Fruit fly (Drosophila melanogaster) whole organism, prepupa: Measurements from ENCODE around the gene Nfs1.

Experiments used
- Blimp-1 ChIP-seq: fragments of 200-800 bp; sonication (Bioruptor generic); optimal IDR thresholded peaks from 3 replicates; lab custom pipeline; 2017; ENCODE audit warnings: missing biosample characterization, missing genetic modification characterization, mild to moderate bottlenecking, moderate library complexity, missing genetic modification reagents
- CG10669 ChIP-seq: fragments of 200-800 bp; sonication (Bioruptor generic); optimal IDR thresholded peaks from 3 replicates; lab custom pipeline; 2018; ENCODE audit warnings: missing biosample characterization, mild to moderate bottlenecking, missing genetic modification characterization, moderate library complexity
- CG11294 ChIP-seq: fragments of 200-800 bp; sonication (Bioruptor generic); IDR thresholded peaks from 2 replicates; pipeline ENCODE4 v1.3.6; 2022; ENCODE audit warnings: missing biosample characterization, missing genetic modification characterization
- CG11762 ChIP-seq: fragments of 200-800 bp; sonication (Bioruptor generic); optimal IDR thresholded peaks from 3 replicates; lab custom pipeline; 2016; ENCODE audit warnings: missing biosample characterization, missing genetic modification characterization; ENCODE audit not compliant: insufficient read depth
- CG11902 ChIP-seq: fragments of 200-800 bp; sonication (Bioruptor generic); optimal IDR thresholded peaks from 3 replicates; lab custom pipeline; 2016; ENCODE audit warnings: missing biosample characterization, missing genetic modification characterization
- CG15336 ChIP-seq: fragments of 200-800 bp; sonication (Bioruptor generic); IDR thresholded peaks from 2 replicates; pipeline ENCODE4 v1.3.6; 2022; ENCODE audit warnings: missing biosample characterization, missing genetic modification characterization
- CG1621 ChIP-seq: fragments of 200-800 bp; sonication (Bioruptor generic); optimal IDR thresholded peaks from 3 replicates; lab custom pipeline; 2018; ENCODE audit warnings: missing biosample characterization, mild to moderate bottlenecking, missing genetic modification characterization
- CG16779 ChIP-seq: fragments of 200-800 bp; sonication (Bioruptor generic); optimal IDR thresholded peaks from 3 replicates; lab custom pipeline; 2017; ENCODE audit warnings: missing biosample characterization, mild to moderate bottlenecking, missing genetic modification characterization
- CG3919 ChIP-seq: fragments of 200-800 bp; sonication (Bioruptor generic); optimal IDR thresholded peaks from 3 replicates; lab custom pipeline; 2016; ENCODE audit warnings: missing biosample characterization, missing genetic modification characterization
- CG4318 ChIP-seq: fragments of 200-800 bp; sonication (Bioruptor generic); optimal IDR thresholded peaks from 3 replicates; lab custom pipeline; 2017; ENCODE audit warnings: missing biosample characterization, mild to moderate bottlenecking, missing genetic modification characterization
- CG6276 ChIP-seq: fragments of 200-800 bp; sonication (Bioruptor generic); optimal IDR thresholded peaks from 2 replicates; lab custom pipeline; 2017; ENCODE audit warnings: missing biosample characterization, mild to moderate bottlenecking, missing genetic modification characterization
- CG6792 ChIP-seq: fragments of 200-800 bp; sonication (Bioruptor generic); optimal IDR thresholded peaks from 3 replicates; lab custom pipeline; 2016; ENCODE audit warnings: missing biosample characterization, missing genetic modification characterization
- CG6808 ChIP-seq: fragments of 200-800 bp; sonication (Bioruptor generic); optimal IDR thresholded peaks from 3 replicates; lab custom pipeline; 2017; ENCODE audit warnings: missing biosample characterization, missing genetic modification characterization, mild to moderate bottlenecking, moderate library complexity, missing genetic modification reagents
- CG6854 ChIP-seq: fragments of 200-800 bp; sonication (Bioruptor generic); optimal IDR thresholded peaks from 2 replicates; lab custom pipeline; 2017; ENCODE audit warnings: missing biosample characterization, mild to moderate bottlenecking, missing genetic modification characterization
- CG7368 ChIP-seq: fragments of 200-800 bp; sonication (Bioruptor generic); optimal IDR thresholded peaks from 3 replicates; lab custom pipeline; 2016; ENCODE audit warnings: missing biosample characterization, missing genetic modification characterization
- CG8119 ChIP-seq: fragments of 200-800 bp; sonication (Bioruptor generic); IDR thresholded peaks from 3 replicates; pipeline ENCODE4 v1.3.6; 2022; ENCODE audit warnings: missing biosample characterization, missing genetic modification characterization
- CG8319 ChIP-seq: fragments of 200-800 bp; sonication (Bioruptor generic); optimal IDR thresholded peaks from 3 replicates; lab custom pipeline; 2016; ENCODE audit warnings: missing biosample characterization, missing genetic modification characterization
- CG8632 ChIP-seq: fragments of 200-800 bp; sonication (Bioruptor generic); optimal IDR thresholded peaks from 3 replicates; lab custom pipeline; 2016; ENCODE audit warnings: missing biosample characterization, missing genetic modification characterization
- Eip75B ChIP-seq: fragments of 200-800 bp; sonication (Bioruptor generic); optimal IDR thresholded peaks from 3 replicates; lab custom pipeline; 2016; ENCODE audit warnings: missing biosample characterization, missing genetic modification characterization
- Eip78C ChIP-seq: fragments of 200-800 bp; sonication (Bioruptor generic); peaks from one replicate; lab custom pipeline; 2016; ENCODE audit warnings: missing biosample characterization, missing genetic modification characterization
- Eip93F ChIP-seq: fragments of 200-800 bp; sonication (Bioruptor generic); optimal IDR thresholded peaks from 2 replicates; lab custom pipeline; 2016; ENCODE audit warnings: missing biosample characterization, mild to moderate bottlenecking, missing genetic modification characterization
- Ets21C ChIP-seq: fragments of 200-800 bp; sonication (Bioruptor generic); optimal IDR thresholded peaks from 3 replicates; lab custom pipeline; 2016; ENCODE audit warnings: missing biosample characterization, missing genetic modification characterization
- Gug ChIP-seq: fragments of 200-800 bp; sonication (Bioruptor generic); IDR thresholded peaks from 2 replicates; pipeline ENCODE4 v1.3.6; 2022; ENCODE audit warnings: missing biosample characterization, missing genetic modification characterization
- Hr38 ChIP-seq: sonication (Bioruptor generic); optimal IDR thresholded peaks from 2 replicates; lab custom pipeline; 2016; ENCODE audit warnings: missing biosample characterization, missing genetic modification characterization
- Hr4 ChIP-seq: fragments of 200-800 bp; sonication (Bioruptor generic); optimal IDR thresholded peaks from 3 replicates; lab custom pipeline; 2016; ENCODE audit warnings: missing biosample characterization, missing genetic modification characterization
- Lpt ChIP-seq: fragments of 200-800 bp; sonication (Bioruptor generic); optimal IDR thresholded peaks from 3 replicates; lab custom pipeline; 2016; ENCODE audit warnings: missing biosample characterization, missing genetic modification characterization
- Met ChIP-seq: fragments of 200-800 bp; sonication (Bioruptor generic); optimal IDR thresholded peaks from 3 replicates; lab custom pipeline; 2016; ENCODE audit warnings: missing biosample characterization, missing genetic modification characterization
- OdsH ChIP-seq: fragments of 200-800 bp; sonication (Bioruptor generic); optimal IDR thresholded peaks from 3 replicates; lab custom pipeline; 2016; ENCODE audit warnings: missing biosample characterization, missing genetic modification characterization
- Sox14 ChIP-seq: fragments of 200-800 bp; sonication (Bioruptor generic); optimal IDR thresholded peaks from 3 replicates; lab custom pipeline; 2016; ENCODE audit warnings: missing biosample characterization, missing genetic modification characterization
- Sox15 ChIP-seq: fragments of 200-800 bp; sonication (Bioruptor generic); optimal IDR thresholded peaks from 3 replicates; lab custom pipeline; 2016; ENCODE audit warnings: missing biosample characterization, missing genetic modification characterization
- cyc ChIP-seq: fragments of 200-800 bp; sonication (Bioruptor generic); optimal IDR thresholded peaks from 3 replicates; lab custom pipeline; 2016; ENCODE audit warnings: missing biosample characterization, missing genetic modification characterization
- dsx ChIP-seq: fragments of 200-800 bp; optimal IDR thresholded peaks from 3 replicates; lab custom pipeline; 2019; ENCODE audit warnings: missing biosample characterization, mild to moderate bottlenecking, missing genetic modification characterization, moderate library complexity; ENCODE audit not compliant: poor library complexity, severe bottlenecking
- eg ChIP-seq: fragments of 200-800 bp; sonication (Bioruptor generic); IDR thresholded peaks from 3 replicates; pipeline ENCODE4 v1.3.6; 2022; ENCODE audit warnings: missing biosample characterization, missing genetic modification characterization
- esn ChIP-seq: fragments of 200-800 bp; sonication (Bioruptor generic); optimal IDR thresholded peaks from 2 replicates; lab custom pipeline; 2016; ENCODE audit warnings: missing biosample characterization, mild to moderate bottlenecking, missing genetic modification characterization, moderate library complexity
- fkh ChIP-seq: fragments of 200-800 bp; sonication (Bioruptor generic); optimal IDR thresholded peaks from 3 replicates; lab custom pipeline; 2017; ENCODE audit warnings: missing biosample characterization, mild to moderate bottlenecking, missing genetic modification characterization, moderate library complexity
- lz ChIP-seq: fragments of 200-800 bp; sonication (Bioruptor generic); optimal IDR thresholded peaks from 3 replicates; lab custom pipeline; 2016; ENCODE audit warnings: missing biosample characterization, missing genetic modification characterization
- net ChIP-seq: fragments of 200-800 bp; sonication (Bioruptor generic); optimal IDR thresholded peaks from 3 replicates; lab custom pipeline; 2016; ENCODE audit warnings: missing biosample characterization, missing genetic modification characterization
- pdm3 ChIP-seq: fragments of 200-800 bp; sonication (Bioruptor generic); optimal IDR thresholded peaks from 3 replicates; lab custom pipeline; 2016; ENCODE audit warnings: missing biosample characterization, missing genetic modification characterization
- salr ChIP-seq, 2 experiments: fragments of 200-800 bp; sonication (Bioruptor generic); optimal IDR thresholded peaks; 3 replicates each; lab custom pipeline; 2016 to 2018; ENCODE audit warnings: missing biosample characterization in 2 of 2, missing genetic modification characterization in 2 of 2, mild to moderate bottlenecking in 1 of 2
- spab ChIP-seq: fragments of 200-800 bp; sonication (Bioruptor generic); optimal IDR thresholded peaks from 2 replicates; lab custom pipeline; 2017; ENCODE audit warnings: missing biosample characterization, mild to moderate bottlenecking, missing genetic modification characterization, missing genetic modification reagents
- svp ChIP-seq: fragments of 200-800 bp; sonication (Bioruptor generic); peaks from one replicate; lab custom pipeline; 2016; ENCODE audit warnings: missing biosample characterization, missing genetic modification characterization

The Nfs1 gene

dm6 chr2L:12045941-12046855 lies 46.7 kb downstream of the Nfs1 start, which contains the start of gene CG6770 (continued):
- TF ChIP-seq esn (GFP tag; lab: Kevin White, UChicago) (peak; percentile 93), CG1621 (tag; lab: Kevin White, UChicago) (peak; percentile 64), Met (GFP tag; lab: Kevin White, UChicago) (peak; percentile 91), CG8632 (peak; percentile 88), Eip93F (GFP tag; lab: Kevin White, UChicago) (peak; percentile 94), CG6792 (GFP tag; lab: Kevin White, UChicago) (peak; percentile 93), Eip75B (peak; percentile 85), CG8319 (GFP tag; lab: Kevin White, UChicago) (peak; percentile 54), spab (GFP tag; lab: Kevin White, UChicago) (peak; percentile 78), CG15336 (peak; percentile 92), Hr38 (GFP tag; lab: Kevin White, UChicago) (no peak), lz (GFP tag; lab: Kevin White, UChicago) (peak; percentile 90), OdsH (GFP tag; lab: Kevin White, UChicago) (peak; percentile 87), Hr4 (GFP tag; lab: Kevin White, UChicago) (peak; percentile 85), CG6854 (GFP tag; lab: Kevin White, UChicago) (peak; percentile 31), Sox14 (GFP tag; lab: Kevin White, UChicago) (peak; percentile 74), svp (GFP tag; lab: Kevin White, UChicago) (peak; percentile 94), Sox15 (GFP tag; lab: Kevin White, UChicago) (peak; percentile 61), CG11294 (GFP tag; lab: Robert Waterston, UW) (peak; percentile 76), salr (GFP tag; optimal IDR thresholded peaks at IDR 0.05; lab: Kevin White, UChicago) (peak; percentile 28 to 76), fkh (peak; percentile 74), CG11762 (peak; percentile 79), pdm3 (peak; percentile 87), CG6276 (GFP tag; lab: Kevin White, UChicago) (peak; percentile 81), Lpt (GFP tag; lab: Kevin White, UChicago) (peak; percentile 43), CG16779 (tag; lab: Kevin White, UChicago) (peak; percentile 85), dsx (GFP tag; lab: Kevin White, UChicago) (peak; percentile 83), Ets21C (GFP tag; lab: Kevin White, UChicago) (peak; percentile 79), CG10669 (GFP tag; lab: Kevin White, UChicago) (peak; percentile 80), CG11902 (peak; percentile 63), eg (peak; percentile 95), Blimp-1 (GFP tag; lab: Kevin White, UChicago) (peak; percentile 75), cyc (GFP tag; lab: Kevin White, UChicago) (peak; percentile 80), Eip78C (GFP tag; lab: Kevin White, UChicago) (peak; percentile 97)

- peak; percentile 30 for TF ChIP-seq Hr4 (GFP tag; lab: Kevin White, UChicago)
- TF ChIP-seq CG4318 (GFP tag; lab: Kevin White, UChicago) = no peak
- TF ChIP-seq CG16779 (tag; lab: Kevin White, UChicago) = no peak
Observed at dm6 chr2L:12046856-12047230, 47.4 kb downstream of the Nfs1 start.

- TF ChIP-seq Gug (GFP tag; lab: Robert Waterston, UW) (no peak), net (no peak), fkh (no peak), lz (GFP tag; lab: Kevin White, UChicago) (no peak), CG3919 (no peak), CG7368 (GFP tag; lab: Kevin White, UChicago) (no peak), CG8119 (no peak), CG6808 (GFP tag; lab: Kevin White, UChicago) (no peak), salr (GFP tag; optimal IDR thresholded peaks at IDR 0.05; lab: Kevin White, UChicago) (no peak)
Observed at dm6 chr2L:12048723-12049122, 49.3 kb downstream of the Nfs1 start, which contains the start of gene Plzf. TSS of gene Plzf (minus strand) at chr2L:12048918.
